Worm (Caenorhabditis elegans) whole organism, L4 larva: Measurements from ENCODE around the gene R05F9.9.
A peak's percentile ranks its signal among the peaks of the same experiment; 100 is the strongest.
"Not testable (repeated sequence)": the region's sequence is repeated elsewhere in the genome, so short reads cannot be mapped to it uniquely, and the experiment has no call there.

Experiments
- F10B5.3 ChIP-seq: sonication (generic microtip); optimal IDR thresholded peaks from 2 replicates; lab custom pipeline; 2016; ENCODE audit warnings: mild to moderate bottlenecking, missing genetic modification characterization, missing compliant biosample characterization
- F49E8.2 ChIP-seq: sonication (generic microtip); optimal IDR thresholded peaks from 2 replicates; lab custom pipeline; 2016; ENCODE audit warnings: missing compliant biosample characterization, mild to moderate bottlenecking, missing genetic modification characterization, borderline replicate concordance
- T26A8.4 ChIP-seq: fragments of 200-800 bp; sonication (Bioruptor generic); IDR thresholded peaks from 2 replicates; pipeline ENCODE4 v1.3.6; 2022; ENCODE audit warnings: missing genetic modification characterization, missing compliant biosample characterization
- ZK546.5 ChIP-seq, 2 experiments: sonication (generic microtip); optimal IDR thresholded peaks; 2 replicates each; lab custom pipeline; 2017; ENCODE audit warnings: missing biosample characterization in 2 of 2, missing genetic modification characterization in 2 of 2
- aha-1 ChIP-seq: fragments of 150-350 bp; peaks from one replicate; lab custom pipeline; 2014; ENCODE audit warnings: missing biosample characterization, missing genetic modification characterization
- ama-1 ChIP-seq: fragments of 150-350 bp; optimal IDR thresholded peaks from 2 replicates; lab custom pipeline; 2014; ENCODE audit warnings: inconsistent platforms, mixed read lengths
- ceh-32 ChIP-seq: sonication (generic microtip); optimal IDR thresholded peaks from 2 replicates; lab custom pipeline; 2016; ENCODE audit warnings: mild to moderate bottlenecking, missing genetic modification characterization, missing compliant biosample characterization; ENCODE audit not compliant: poor library complexity
- cey-2 ChIP-seq: sonication (generic microtip); optimal IDR thresholded peaks from 3 replicates; lab custom pipeline; 2017; ENCODE audit warnings: missing genetic modification characterization, mild to moderate bottlenecking, missing compliant biosample characterization, antibody characterized with exemption, borderline replicate concordance; ENCODE audit not compliant: insufficient read depth
- daf-16 ChIP-seq, 3 experiments: sonication (generic microtip); optimal IDR thresholded peaks; 2 replicates each; lab custom pipeline; 2016 to 2017; ENCODE audit warnings: missing genetic modification characterization in 3 of 3, missing genetic modification reagents in 3 of 3, mild to moderate bottlenecking in 2 of 3, missing compliant biosample characterization in 2 of 3, missing biosample characterization in 1 of 3, moderate library complexity in 1 of 3
- dve-1 ChIP-seq: sonication (generic microtip); optimal IDR thresholded peaks from 2 replicates; lab custom pipeline; 2017; ENCODE audit warnings: antibody characterized with exemption, mild to moderate bottlenecking, missing genetic modification characterization, missing compliant biosample characterization; ENCODE audit not compliant: insufficient read depth
- hif-1 ChIP-seq, 2 experiments: sonication (generic microtip); optimal IDR thresholded peaks; 2 replicates each; lab custom pipeline; 2016 to 2017; ENCODE audit warnings: missing compliant biosample characterization in 2 of 2, missing genetic modification characterization in 2 of 2, missing genetic modification reagents in 2 of 2, missing genotype in 2 of 2, mild to moderate bottlenecking in 1 of 2
- hlh-11 ChIP-seq: fragments of 200-800 bp; sonication (Bioruptor generic); optimal IDR thresholded peaks from 2 replicates; lab custom pipeline; 2018; ENCODE audit warnings: mild to moderate bottlenecking, missing genetic modification characterization, missing compliant biosample characterization
- hlh-30 ChIP-seq: sonication (generic microtip); optimal IDR thresholded peaks from 2 replicates; lab custom pipeline; 2017; ENCODE audit warnings: antibody characterized with exemption, mild to moderate bottlenecking, missing genetic modification characterization, missing compliant biosample characterization; ENCODE audit not compliant: insufficient read depth
- lin-13 ChIP-seq: fragments of 150-350 bp; optimal IDR thresholded peaks from 2 replicates; lab custom pipeline; 2014; ENCODE audit warnings: missing biosample characterization, missing genetic modification reagents, missing genetic modification characterization
- lin-15B ChIP-seq: fragments of 150-350 bp; sonication (generic microtip); optimal IDR thresholded peaks from 3 replicates; lab custom pipeline; 2014; ENCODE audit warnings: missing biosample characterization, missing genetic modification characterization
- lin-38 ChIP-seq: fragments of 200-800 bp; sonication (Bioruptor generic); IDR thresholded peaks from 2 replicates; pipeline ENCODE4 v1.3.6; 2022; ENCODE audit warnings: missing genetic modification reagents, missing genetic modification characterization, missing compliant biosample characterization
- lsy-2 ChIP-seq, 2 experiments: fragments of 150-350 bp in 1 of 2; sonication (generic microtip) in 1 of 2; optimal IDR thresholded peaks; 2 replicates each; lab custom pipeline; 2014 to 2017; ENCODE audit warnings: missing biosample characterization in 2 of 2, missing genetic modification characterization in 2 of 2
- nhr-111 ChIP-seq: fragments of 200-800 bp; sonication (Bioruptor generic); optimal IDR thresholded peaks from 2 replicates; lab custom pipeline; 2018; ENCODE audit warnings: mild to moderate bottlenecking, missing genetic modification characterization, missing compliant biosample characterization
- nhr-237 ChIP-seq: sonication (generic microtip); optimal IDR thresholded peaks from 2 replicates; lab custom pipeline; 2017; ENCODE audit warnings: missing biosample characterization, missing genetic modification characterization
- nhr-28 ChIP-seq: fragments of 150-350 bp; optimal IDR thresholded peaks from 2 replicates; lab custom pipeline; 2014; ENCODE audit warnings: missing biosample characterization, missing genetic modification characterization
- pqm-1 ChIP-seq: sonication (generic microtip); optimal IDR thresholded peaks from 2 replicates; lab custom pipeline; 2017; ENCODE audit warnings: missing biosample characterization, missing genetic modification characterization
- rbr-2 ChIP-seq: sonication (generic microtip); optimal IDR thresholded peaks from 2 replicates; lab custom pipeline; 2016; ENCODE audit warnings: missing genotype, missing genetic modification characterization, missing compliant biosample characterization
- saeg-2 ChIP-seq: fragments of 200-800 bp; sonication (Bioruptor generic); IDR thresholded peaks from 2 replicates; pipeline ENCODE4 v1.3.6; 2022; ENCODE audit warnings: missing genetic modification reagents, missing genetic modification characterization, missing compliant biosample characterization
- sdz-12 ChIP-seq: fragments of 200-800 bp; sonication (Bioruptor generic); optimal IDR thresholded peaks from 2 replicates; lab custom pipeline; 2018; ENCODE audit warnings: mild to moderate bottlenecking, missing genetic modification characterization, missing compliant biosample characterization
- snpc-1.2 ChIP-seq: fragments of 200-800 bp; sonication (Bioruptor generic); IDR thresholded peaks from 2 replicates; pipeline ENCODE4 v1.3.6; 2022; ENCODE audit warnings: missing genetic modification reagents, missing genetic modification characterization, missing compliant biosample characterization
- tra-1 ChIP-seq: fragments of 200-800 bp; sonication (Bioruptor generic); IDR thresholded peaks from 2 replicates; pipeline ENCODE4 v1.3.6; 2022; ENCODE audit warnings: missing genetic modification reagents, missing genetic modification characterization, missing compliant biosample characterization
- unc-130 ChIP-seq: sonication (generic microtip); optimal IDR thresholded peaks from 2 replicates; lab custom pipeline; 2016; ENCODE audit warnings: missing genetic modification reagents, missing genetic modification characterization, missing compliant biosample characterization
- unc-62 ChIP-seq, 3 experiments: fragments of 150-350 bp in 1 of 3; sonication (generic microtip); optimal IDR thresholded peaks in 2 of 3; peaks in 1 of 3; 1 replicate in 1 of 3; 2 replicates in 2 of 3; lab custom pipeline; 2014 to 2017; ENCODE audit warnings: missing biosample characterization in 3 of 3, missing genetic modification characterization in 3 of 3, missing genetic modification reagents in 3 of 3, missing genotype in 1 of 3
- zfp-2 ChIP-seq: sonication (generic microtip); optimal IDR thresholded peaks from 2 replicates; lab custom pipeline; 2016; ENCODE audit warnings: mild to moderate bottlenecking, missing genetic modification characterization, missing compliant biosample characterization
- zip-11 ChIP-seq: fragments of 200-800 bp; sonication (Bioruptor generic); IDR thresholded peaks from 2 replicates; pipeline ENCODE4 v1.3.6; 2022; ENCODE audit warnings: missing genetic modification characterization, missing compliant biosample characterization

R05F9.9 gene

DNA sequence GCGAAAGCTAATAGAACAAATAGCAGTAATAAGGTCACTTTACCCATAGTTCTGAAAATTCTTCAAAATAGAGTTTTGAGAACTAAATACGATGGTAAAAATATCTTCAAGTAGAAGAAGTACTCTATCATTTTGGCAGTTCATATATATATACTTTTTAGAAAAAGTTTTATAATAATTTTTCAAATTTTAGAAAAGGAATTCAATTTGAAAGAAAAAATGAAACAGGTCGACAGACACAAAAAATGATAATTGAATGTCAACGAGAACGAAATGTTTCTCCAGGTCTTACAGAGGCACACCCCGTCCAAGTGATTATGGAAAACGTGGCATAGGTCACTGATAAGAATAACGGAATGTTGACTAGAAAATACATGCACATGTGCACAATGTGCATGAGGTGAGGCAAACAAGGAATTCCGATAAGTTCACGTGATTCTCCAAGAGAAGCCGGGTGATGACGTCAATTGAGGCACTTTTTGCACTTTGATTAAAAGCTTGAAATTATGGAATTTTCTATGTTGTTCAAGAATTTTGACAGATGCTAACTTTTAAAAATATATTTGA lies 23.4 kb upstream of the R05F9.9 start, which contains the start of gene aagr-2 (continued):
- no peak for TF ChIP-seq ZK546.5 (tag; optimal IDR thresholded peaks at IDR 0.05; lab: Kevin White, UChicago)
- no peak for TF ChIP-seq zip-11 (GFP tag; lab: Robert Waterston, UW)
- TF ChIP-seq sdz-12 (GFP tag; lab: Kevin White, UChicago), result no peak
- no peak for TF ChIP-seq T26A8.4 (GFP tag; lab: Robert Waterston, UW)
- peak; percentile 60; the same call in 1 of the 2 replicates for TF ChIP-seq saeg-2 (GFP tag; lab: Robert Waterston, UW)
- TF ChIP-seq nhr-28, result peak; percentile 99
- no peak for TF ChIP-seq lin-15B
- TF ChIP-seq nhr-237 (tag; lab: Kevin White, UChicago), result no peak
- peak in 1 of 2 experiments; percentile 25 for TF ChIP-seq lsy-2 (tag; optimal IDR thresholded peaks at IDR 0.05; lab: Kevin White, UChicago)
- TF ChIP-seq zfp-2 (tag; lab: Kevin White, UChicago), result no peak
- TF ChIP-seq ama-1 (lab: Kevin White, UChicago), result no peak
- TF ChIP-seq daf-16 (GFP tag; optimal IDR thresholded peaks at IDR 0.05; lab: Kevin White, UChicago), result peak in 1 of 2 experiments; percentile 2
- TF ChIP-seq daf-16 (tag; optimal IDR thresholded peaks at IDR 0.05; lab: Kevin White, UChicago), result peak; percentile 94
- TF ChIP-seq rbr-2, result no peak
- TF ChIP-seq cey-2 (tag; lab: Kevin White, UChicago), result no peak
- peak; percentile 97 for TF ChIP-seq pqm-1 (tag; lab: Kevin White, UChicago)
- peak; percentile 81 for TF ChIP-seq tra-1 (GFP tag; lab: Robert Waterston, UW)
- TF ChIP-seq nhr-111 (GFP tag; lab: Kevin White, UChicago), result no peak
- no peak for TF ChIP-seq lin-13

DNA sequence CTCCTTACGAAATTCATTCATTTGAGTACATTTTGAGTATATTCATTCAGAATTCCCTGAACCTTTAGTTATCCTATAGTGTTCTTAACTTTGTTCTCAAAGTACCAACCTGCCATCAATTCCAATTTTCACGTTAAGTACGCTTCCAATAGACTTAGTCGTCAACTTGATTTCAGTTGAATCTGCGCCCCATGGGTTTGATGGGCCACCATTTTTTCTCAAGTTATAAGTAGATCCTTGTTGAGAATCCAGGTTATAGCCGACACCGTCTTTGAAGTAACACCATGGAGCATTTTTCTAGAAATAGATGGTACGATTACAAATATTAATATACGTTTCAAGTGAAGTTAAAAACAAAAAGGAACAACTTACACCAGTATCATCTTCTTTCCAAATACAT lies 22.8 kb upstream of the R05F9.9 start:
- TF ChIP-seq snpc-1.2, result no peak
- TF ChIP-seq unc-62 (GFP tag; optimal IDR thresholded peaks at IDR 0.05 in 1 of 2; lab: Kevin White, UChicago), result peak in 1 of 2 experiments; percentile 96
- no peak for TF ChIP-seq unc-62 (tag; optimal IDR thresholded peaks at IDR 0.05; lab: Kevin White, UChicago)
- TF ChIP-seq aha-1, result peak; percentile 12

- peak; percentile 17 for TF ChIP-seq nhr-28
- peak; percentile 63 for TF ChIP-seq pqm-1 (tag; lab: Kevin White, UChicago)
- TF ChIP-seq dve-1 (tag; lab: Kevin White, UChicago), result peak; percentile 42
- no peak for TF ChIP-seq F10B5.3 (tag; lab: Kevin White, UChicago)
- TF ChIP-seq ceh-32 (tag; lab: Kevin White, UChicago), result no peak
- TF ChIP-seq lin-38 (GFP tag; lab: Robert Waterston, UW), result no peak
- TF ChIP-seq hlh-30 (tag; lab: Kevin White, UChicago), result no peak
- peak; percentile 6 for TF ChIP-seq hlh-11
Observed at ce11 chrII:4920608-4921007, 18.7 kb upstream of the R05F9.9 start.

ce11 chrII:4918501-4919021 lies 16.7 kb upstream of the R05F9.9 start:
- no peak for TF ChIP-seq F49E8.2
- peak in 1 of 2 experiments; percentile 62 for TF ChIP-seq unc-62 (GFP tag; optimal IDR thresholded peaks at IDR 0.05 in 1 of 2; lab: Kevin White, UChicago)
- no peak for TF ChIP-seq unc-62 (tag; optimal IDR thresholded peaks at IDR 0.05; lab: Kevin White, UChicago)
- TF ChIP-seq, all 104 proteins: peak for 1

DNA sequence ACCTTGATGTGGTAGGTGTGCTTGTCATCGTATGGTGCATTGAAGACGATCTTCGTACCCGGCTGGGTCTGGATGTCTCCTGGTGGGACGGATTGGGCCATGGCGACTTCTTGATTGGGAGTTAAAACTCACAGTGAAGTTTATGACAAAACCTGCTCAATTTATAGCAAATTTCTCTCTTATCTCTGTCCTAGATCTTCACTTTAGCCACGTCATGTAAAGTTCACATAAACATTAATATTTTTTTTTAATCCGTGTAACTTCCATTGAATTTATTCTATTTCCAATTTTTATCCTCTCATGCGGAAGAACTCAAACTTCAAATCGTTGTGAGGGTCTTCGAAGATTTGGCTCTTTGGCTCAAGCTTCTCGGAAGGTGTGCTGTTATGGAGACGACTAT lies 14.6 kb upstream of the R05F9.9 start, which contains the start of gene msp-31:
TSS of gene msp-31 (minus strand) at position 101 of the 400 bp plus-strand sequence.
- not testable (repeated sequence) for TF ChIP-seq hif-1 (tag; optimal IDR thresholded peaks at IDR 0.05; lab: Kevin White, UChicago); unc-130 (GFP tag; lab: Kevin White, UChicago); rbr-2
